Fruit fly (Drosophila melanogaster): ENCODE results near the gene CG3610.
A peak's percentile ranks its signal among the peaks of the same experiment; 100 is the strongest.

The CG3610 gene

dm6 chr3R:14830262-14830758 is 14.5 kb upstream of the CG3610 start:
- TF ChIP-seq eyg (GFP tag; optimal IDR thresholded peaks at IDR 0.05): no peak
- TF ChIP-seq oc (tag; optimal IDR thresholded peaks at IDR 0.05): no peak
- peak; percentile 82 for TF ChIP-seq CG8478 (optimal IDR thresholded peaks at IDR 0.05)
- no peak for TF ChIP-seq CG10543 (GFP tag; optimal IDR thresholded peaks at IDR 0.05)
- TF ChIP-seq pnt (GFP tag; optimal IDR thresholded peaks at IDR 0.05): no peak
- TF ChIP-seq Abd-B (GFP tag; optimal IDR thresholded peaks at IDR 0.05): no peak
- TF ChIP-seq dan (GFP tag; IDR thresholded peaks at IDR 0.05): 0 out of 2 replicates have a peak, but pooled peaks have one; percentile 32
- no peak for TF ChIP-seq CG6689 (GFP tag; IDR thresholded peaks at IDR 0.05)
- no peak for TF ChIP-seq TFAM (GFP tag; optimal IDR thresholded peaks at IDR 0.05)
- TF ChIP-seq Ets65A (GFP tag): peak; percentile 88
- no peak for TF ChIP-seq ash1 (GFP tag; optimal IDR thresholded peaks at IDR 0.05)
- peak; percentile 62 for TF ChIP-seq CTCF (GFP tag; optimal IDR thresholded peaks at IDR 0.05)
- peak; percentile 39 for TF ChIP-seq ewg (GFP tag; optimal IDR thresholded peaks at IDR 0.05)
- TF ChIP-seq C15 (GFP tag; IDR thresholded peaks at IDR 0.05): no peak
- TF ChIP-seq bab2 (GFP tag; optimal IDR thresholded peaks at IDR 0.05): no peak
- TF ChIP-seq CG7271 (tag; optimal IDR thresholded peaks at IDR 0.05): no peak
- TF ChIP-seq Doc2 (GFP tag; IDR thresholded peaks at IDR 0.05): no peak
- TF ChIP-seq Deaf1 (tag; optimal IDR thresholded peaks at IDR 0.05): no peak

- TF ChIP-seq CG4730 (GFP tag; IDR thresholded peaks at IDR 0.05) (0 out of 2 replicates have a peak, but pooled peaks have one; percentile 28), Mes4 (GFP tag; optimal IDR thresholded peaks at IDR 0.05) (no peak), CG17568 (GFP tag; optimal IDR thresholded peaks at IDR 0.05) (no peak), zfh1 (GFP tag; IDR thresholded peaks at IDR 0.05) (0 out of 3 replicates have a peak, but pooled peaks have one; percentile 33), CG30431 (GFP tag; optimal IDR thresholded peaks at IDR 0.05) (no peak), CG2199 (GFP tag; IDR thresholded peaks at IDR 0.05) (0 out of 3 replicates have a peak, but pooled peaks have one; percentile 51), Med (GFP tag) (peak; percentile 18), Ets65A (GFP tag) (peak; percentile 72), nau (GFP tag; optimal IDR thresholded peaks at IDR 0.05) (no peak), CG14965 (GFP tag; optimal IDR thresholded peaks at IDR 0.05; ENCODE audit: borderline replicate concordance) (peak; percentile 28), CG34422 (GFP tag; IDR thresholded peaks at IDR 0.05) (0 out of 3 replicates have a peak, but pooled peaks have one; percentile 23), esg (GFP tag; conservative IDR thresholded peaks at IDR 0.05) (no peak), CG7271 (tag; optimal IDR thresholded peaks at IDR 0.05) (peak; percentile 36), Dad (GFP tag; optimal IDR thresholded peaks at IDR 0.05) (no peak), amos (GFP tag; IDR thresholded peaks at IDR 0.05; ENCODE audit: partially characterized antibody) (no peak), gce (GFP tag; IDR thresholded peaks at IDR 0.05) (no peak), pfk (GFP tag; optimal IDR thresholded peaks at IDR 0.05) (no peak), Trl (optimal IDR thresholded peaks at IDR 0.05) (no peak), Trl (GFP tag; optimal IDR thresholded peaks at IDR 0.05) (no peak), CG1602 (GFP tag; optimal IDR thresholded peaks at IDR 0.05) (no peak), Eip74EF (GFP tag; optimal IDR thresholded peaks at IDR 0.05) (no peak), CG10959 (GFP tag; IDR thresholded peaks at IDR 0.05) (peak; percentile 31; the same call in 1 of the 2 replicates), CG4424 (GFP tag; optimal IDR thresholded peaks at IDR 0.05) (no peak), CTCF (GFP tag; optimal IDR thresholded peaks at IDR 0.05) (peak; percentile 44), CG11456 (GFP tag; IDR thresholded peaks at IDR 0.05) (0 out of 3 replicates have a peak, but pooled peaks have one; percentile 40)
Observed at dm6 chr3R:14832256-14832655, 12.6 kb upstream of the CG3610 start.
